Worm (Caenorhabditis elegans) whole organism, L1 larva: Measurements from ENCODE around the gene wrt-4.

Experiments
- lin-39 ChIP-seq: fragments of 150-350 bp; optimal IDR thresholded peaks from 2 replicates; lab custom pipeline; 2014; ENCODE audit warnings: missing biosample characterization, missing genetic modification reagents, missing genetic modification characterization
- nhr-12 ChIP-seq: sonication (generic microtip); optimal IDR thresholded peaks from 2 replicates; lab custom pipeline; 2017; ENCODE audit warnings: missing biosample characterization, missing genetic modification characterization
- sup-37 ChIP-seq: fragments of 200-800 bp; sonication (Bioruptor generic); optimal IDR thresholded peaks from 2 replicates; lab custom pipeline; 2018; ENCODE audit warnings: mild to moderate bottlenecking, missing genetic modification characterization, missing compliant biosample characterization
- tbx-2 ChIP-seq: sonication (generic microtip); optimal IDR thresholded peaks from 2 replicates; lab custom pipeline; 2016; ENCODE audit warnings: missing genetic modification characterization, missing compliant biosample characterization

DNA sequence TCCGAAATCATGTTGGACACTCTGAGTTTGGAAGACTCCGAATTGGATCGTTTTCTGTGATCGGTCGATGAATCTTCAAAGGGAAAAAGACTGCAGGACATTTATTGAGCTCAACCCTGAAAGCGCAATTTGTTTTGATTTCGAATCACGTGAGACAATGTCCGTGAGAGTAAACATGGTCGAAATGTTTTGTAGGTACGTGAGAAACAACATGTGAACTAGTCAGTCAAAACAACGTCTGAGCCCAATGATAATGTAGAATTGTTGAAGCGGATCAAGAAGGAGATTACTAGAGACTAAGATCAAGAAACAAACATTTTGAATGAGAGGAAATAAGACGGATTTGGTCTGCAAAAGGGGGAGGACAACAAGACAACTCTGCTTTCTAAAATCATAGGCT lies 47.0 kb upstream of the wrt-4 start, which contains the start of gene Y7A5A.7:
- TF ChIP-seq lin-39 (tag; lab: Kevin White, UChicago) (no peak), sup-37 (GFP tag; lab: Kevin White, UChicago) (no peak), nhr-12 (no peak), tbx-2 (tag; lab: Kevin White, UChicago) (no peak)
